Fruit fly (Drosophila melanogaster) whole organism: Measurements from ENCODE around the gene papi.

Source experiments
- EcR ChIP-seq, 2 experiments: fragments of >200 bp; optimal IDR thresholded peaks; 2 replicates each; lab custom pipeline; 2017; ENCODE audit warnings: missing biosample characterization in 2 of 2, missing genetic modification characterization in 2 of 2, missing genetic modification reagents in 2 of 2
- usp ChIP-seq: fragments of >200 bp; optimal IDR thresholded peaks from 2 replicates; lab custom pipeline; 2017; ENCODE audit warnings: missing biosample characterization, missing genetic modification characterization, mixed read lengths

dm6 chr2L:2187411-2187810, 33.1 kb upstream of the papi start:
- TF ChIP-seq usp (GFP tag; lab: Kevin White, UChicago), result no peak
- no peak for TF ChIP-seq EcR (GFP tag; optimal IDR thresholded peaks at IDR 0.05; lab: Kevin White, UChicago)
